3 fruit fly cellular contexts compared by ENCODE assay signal in genomic region chr3L:11292180-11292727, dm6.
A peak's percentile ranks its signal among the peaks of the same experiment; 100 is the strongest.
TF ChIP-seq lines count a peak whose summit lies in the region.

No protein-coding gene starts in this region.

TF ChIP-seq in whole organism, adult, 20 proteins besides CTCF, POLR2A, EP300 and RAD21 (continued from another document):
- TF ChIP-seq CG7045 (GFP tag; optimal IDR thresholded peaks at IDR 0.05; lab: Kevin White, UChicago): no peak
TF ChIP-seq in whole organism, adult: peak in this region for 8.

TF ChIP-seq in whole organism, embryonic, 481 proteins besides CTCF, POLR2A, EP300 and RAD21 (continued from another document and continues in another):
- TF ChIP-seq ken (GFP tag; IDR thresholded peaks at IDR 0.05; lab: Robert Waterston, UW) (0 out of 3 replicates have a peak, but pooled peaks have one; percentile 30), CG5953 (GFP tag; IDR thresholded peaks at IDR 0.05; lab: Robert Waterston, UW) (no peak), CG12219 (GFP tag; optimal IDR thresholded peaks at IDR 0.05; lab: Kevin White, UChicago) (no peak), CG13894 (tag; optimal IDR thresholded peaks at IDR 0.05; lab: Kevin White, UChicago) (peak; percentile 7), CG17568 (GFP tag; optimal IDR thresholded peaks at IDR 0.05; lab: Kevin White, UChicago) (no peak), CG11093 (GFP tag; IDR thresholded peaks at IDR 0.05; lab: Robert Waterston, UW) (0 out of 3 replicates have a peak, but pooled peaks have one; percentile 60), cwo (GFP tag; optimal IDR thresholded peaks at IDR 0.05; lab: Kevin White, UChicago) (peak; percentile 45), CG6813 (GFP tag; optimal IDR thresholded peaks at IDR 0.05; lab: Kevin White, UChicago) (no peak), CG30431 (GFP tag; optimal IDR thresholded peaks at IDR 0.05; lab: Kevin White, UChicago) (no peak), knrl (GFP tag; IDR thresholded peaks at IDR 0.05; lab: Robert Waterston, UW; ENCODE audit: partially characterized antibody) (no peak), Hand (GFP tag; optimal IDR thresholded peaks at IDR 0.05; lab: Kevin White, UChicago) (no peak), luna (GFP tag; optimal IDR thresholded peaks at IDR 0.05; lab: Kevin White, UChicago) (no peak), CG6689 (GFP tag; IDR thresholded peaks at IDR 0.05; lab: Robert Waterston, UW) (peak; percentile 55; the same call in 1 of the 2 replicates), Ptx1 (GFP tag; IDR thresholded peaks at IDR 0.05; lab: Robert Waterston, UW) (peak; percentile 56), ci (GFP tag; IDR thresholded peaks at IDR 0.05; lab: Robert Waterston, UW) (peak; percentile 44; the same call in 1 of the 3 replicates), jing (GFP tag; optimal IDR thresholded peaks at IDR 0.05; lab: Kevin White, UChicago) (no peak), sob (GFP tag; IDR thresholded peaks at IDR 0.05; lab: Robert Waterston, UW) (peak; percentile 45; the same call in 1 of the 2 replicates), CG15269 (tag; optimal IDR thresholded peaks at IDR 0.05; lab: Kevin White, UChicago) (peak; percentile 8), bsh (GFP tag; optimal IDR thresholded peaks at IDR 0.05; lab: Kevin White, UChicago) (no peak), sna (GFP tag; IDR thresholded peaks at IDR 0.05; lab: Robert Waterston, UW; ENCODE audit: partially characterized antibody) (0 out of 2 replicates have a peak, but pooled peaks have one; percentile 51), bab2 (GFP tag; optimal IDR thresholded peaks at IDR 0.05; lab: Kevin White, UChicago) (no peak), CG10366 (GFP tag; IDR thresholded peaks at IDR 0.05; lab: Robert Waterston, UW) (peak; percentile 55), CG9932 (GFP tag; IDR thresholded peaks at IDR 0.05; lab: Robert Waterston, UW) (peak; percentile 62), sim (GFP tag; IDR thresholded peaks at IDR 0.05; lab: Robert Waterston, UW) (0 out of 2 replicates have a peak, but pooled peaks have one; percentile 15), da (GFP tag; optimal IDR thresholded peaks at IDR 0.05; lab: Kevin White, UChicago) (no peak), al (GFP tag; IDR thresholded peaks at IDR 0.05; lab: Robert Waterston, UW) (0 out of 2 replicates have a peak, but pooled peaks have one; percentile 16), CG3281 (GFP tag; optimal IDR thresholded peaks at IDR 0.05; lab: Kevin White, UChicago) (no peak), Kr (GFP tag; optimal IDR thresholded peaks at IDR 0.05; lab: Kevin White, UChicago) (no peak), insv (GFP tag; optimal IDR thresholded peaks at IDR 0.05; lab: Kevin White, UChicago) (no peak), klu (GFP tag; IDR thresholded peaks at IDR 0.05; lab: Robert Waterston, UW) (no peak), E2f2 (GFP tag; IDR thresholded peaks at IDR 0.05; lab: Robert Waterston, UW) (0 out of 2 replicates have a peak, but pooled peaks have one; percentile 7), CG13296 (GFP tag; optimal IDR thresholded peaks at IDR 0.05; lab: Kevin White, UChicago) (peak; percentile 12), pnt (GFP tag; optimal IDR thresholded peaks at IDR 0.05; lab: Kevin White, UChicago) (no peak), CG14860 (GFP tag; IDR thresholded peaks at IDR 0.05; lab: Robert Waterston, UW; ENCODE audit: partially characterized antibody) (no peak), pros (GFP tag; optimal IDR thresholded peaks at IDR 0.05; lab: Kevin White, UChicago) (peak; percentile 32), CG7357 (GFP tag; IDR thresholded peaks at IDR 0.05; lab: Robert Waterston, UW) (no peak), emc (GFP tag; optimal IDR thresholded peaks at IDR 0.05; lab: Kevin White, UChicago) (no peak), Adf1 (GFP tag; IDR thresholded peaks at IDR 0.05; lab: Robert Waterston, UW) (peak; percentile 79), nerfin-1 (tag; optimal IDR thresholded peaks at IDR 0.05; lab: Kevin White, UChicago) (no peak), lola (GFP tag; optimal IDR thresholded peaks at IDR 0.05; lab: Kevin White, UChicago) (no peak), CG8765 (GFP tag; IDR thresholded peaks at IDR 0.05; lab: Robert Waterston, UW) (no peak), ranshi (GFP tag; IDR thresholded peaks at IDR 0.05; lab: Robert Waterston, UW) (peak; percentile 61), nerfin-2 (GFP tag; IDR thresholded peaks at IDR 0.05; lab: Robert Waterston, UW; ENCODE audit: partially characterized antibody) (no peak), HmgZ (tag; optimal IDR thresholded peaks at IDR 0.05; lab: Kevin White, UChicago) (peak; percentile 11), Rfx (GFP tag; IDR thresholded peaks at IDR 0.05; lab: Robert Waterston, UW) (peak; percentile 61), TFAM (GFP tag; optimal IDR thresholded peaks at IDR 0.05; lab: Kevin White, UChicago) (no peak), CG4707 (GFP tag; optimal IDR thresholded peaks at IDR 0.05; lab: Kevin White, UChicago) (peak; percentile 62), ash1 (GFP tag; optimal IDR thresholded peaks at IDR 0.05; lab: Kevin White, UChicago) (no peak), H15 (GFP tag; IDR thresholded peaks at IDR 0.05; lab: Robert Waterston, UW) (peak; percentile 44; the same call in 1 of the 3 replicates), crp (GFP tag; optimal IDR thresholded peaks at IDR 0.05; lab: Kevin White, UChicago) (no peak), CG15011 (GFP tag; optimal IDR thresholded peaks at IDR 0.05; lab: Kevin White, UChicago) (peak; percentile 16), kay (GFP tag; optimal IDR thresholded peaks at IDR 0.05; lab: Kevin White, UChicago) (no peak), cg (GFP tag; optimal IDR thresholded peaks at IDR 0.05; lab: Kevin White, UChicago) (peak; percentile 87), CG18011 (GFP tag; optimal IDR thresholded peaks at IDR 0.05; lab: Kevin White, UChicago) (no peak), Dbx (GFP tag; IDR thresholded peaks at IDR 0.05; lab: Robert Waterston, UW) (0 out of 3 replicates have a peak, but pooled peaks have one; percentile 47), CG10654 (GFP tag; optimal IDR thresholded peaks at IDR 0.05; lab: Kevin White, UChicago) (no peak), Vsx1 (GFP tag; optimal IDR thresholded peaks at IDR 0.05; lab: Kevin White, UChicago) (no peak), H2.0 (GFP tag; IDR thresholded peaks at IDR 0.05; lab: Robert Waterston, UW) (0 out of 2 replicates have a peak, but pooled peaks have one; percentile 37), CG6272 (GFP tag; IDR thresholded peaks at IDR 0.05; lab: Robert Waterston, UW) (no peak), CG13287 (GFP tag; IDR thresholded peaks at IDR 0.05; lab: Robert Waterston, UW; ENCODE audit: partially characterized antibody) (0 out of 2 replicates have a peak, but pooled peaks have one; percentile 28), lmd (GFP tag; IDR thresholded peaks at IDR 0.05; lab: Robert Waterston, UW) (peak; percentile 56; the same call in 1 of the 2 replicates), CG11398 (GFP tag; optimal IDR thresholded peaks at IDR 0.05; lab: Kevin White, UChicago) (no peak)

TF ChIP-seq in whole organism, prepupa, 60 proteins besides CTCF, POLR2A, EP300 and RAD21 (continued from another document):
- TF ChIP-seq dac (GFP tag; optimal IDR thresholded peaks at IDR 0.05; lab: Kevin White, UChicago) (no peak), Lpt (GFP tag; optimal IDR thresholded peaks at IDR 0.05; lab: Kevin White, UChicago) (peak; percentile 29), eg (GFP tag; IDR thresholded peaks at IDR 0.05; lab: Robert Waterston, UW) (0 out of 3 replicates have a peak, but pooled peaks have one; percentile 44), CG15336 (GFP tag; IDR thresholded peaks at IDR 0.05; lab: Robert Waterston, UW) (peak; percentile 13), CG16779 (tag; optimal IDR thresholded peaks at IDR 0.05; lab: Kevin White, UChicago) (peak; percentile 17), ss (GFP tag; optimal IDR thresholded peaks at IDR 0.05; lab: Kevin White, UChicago) (peak in 1 of 2 experiments; percentile 20)
